Worm (Caenorhabditis elegans) whole organism, early embryonic: ENCODE data around the gene lgg-2.

Source experiments
- B0310.2 ChIP-seq: sonication (generic microtip); optimal IDR thresholded peaks from 2 replicates; lab custom pipeline; 2016; ENCODE audit warnings: mild to moderate bottlenecking, missing genetic modification characterization, missing compliant biosample characterization
- F13C5.2 ChIP-seq: sonication (generic microtip); optimal IDR thresholded peaks from 2 replicates; lab custom pipeline; 2017; ENCODE audit warnings: mild to moderate bottlenecking, missing genetic modification characterization, inconsistent platforms, missing compliant biosample characterization
- aly-1 ChIP-seq: sonication (generic microtip); optimal IDR thresholded peaks from 2 replicates; lab custom pipeline; 2016; ENCODE audit warnings: missing genetic modification characterization, missing compliant biosample characterization
- ama-1 ChIP-seq: fragments of 150-350 bp; optimal IDR thresholded peaks from 2 replicates; lab custom pipeline; 2014
- ceh-13 ChIP-seq: fragments of 200-800 bp; sonication (Bioruptor generic); optimal IDR thresholded peaks from 2 replicates; lab custom pipeline; 2018; ENCODE audit warnings: mild to moderate bottlenecking, missing genetic modification characterization, missing compliant biosample characterization
- ceh-36 ChIP-seq: sonication (generic microtip); optimal IDR thresholded peaks from 2 replicates; lab custom pipeline; 2016; ENCODE audit warnings: missing genetic modification characterization, inconsistent platforms, missing compliant biosample characterization
- ets-7 ChIP-seq: sonication (generic microtip); optimal IDR thresholded peaks from 2 replicates; lab custom pipeline; 2016; ENCODE audit warnings: missing genotype, missing genetic modification characterization, missing compliant biosample characterization
- flt-1 ChIP-seq: fragments of 200-800 bp; sonication (Bioruptor generic); IDR thresholded peaks from 2 replicates; pipeline ENCODE4 v1.3.6; 2022; ENCODE audit warnings: missing genetic modification characterization, missing compliant biosample characterization
- hmg-4 ChIP-seq: fragments of 200-800 bp; sonication (Bioruptor generic); optimal IDR thresholded peaks from 2 replicates; lab custom pipeline; 2018; ENCODE audit warnings: mild to moderate bottlenecking, missing genetic modification characterization, missing compliant biosample characterization
- pes-1 ChIP-seq: fragments of 200-800 bp; sonication (Bioruptor generic); IDR thresholded peaks from 2 replicates; pipeline ENCODE4 v1.3.6; 2022; ENCODE audit warnings: missing genetic modification reagents, missing genetic modification characterization, missing compliant biosample characterization
- sea-1 ChIP-seq: fragments of 200-800 bp; sonication (Bioruptor generic); conservative IDR thresholded peaks from 2 replicates; pipeline ENCODE4 v1.3.6; 2022; ENCODE audit warnings: missing genetic modification characterization, missing compliant biosample characterization
- tbx-11 ChIP-seq: fragments of 200-800 bp; sonication (Bioruptor generic); IDR thresholded peaks from 2 replicates; pipeline ENCODE4 v1.3.6; 2022; ENCODE audit warnings: missing genetic modification characterization, missing compliant biosample characterization
- tbx-37 ChIP-seq: fragments of 200-800 bp; sonication (Bioruptor generic); conservative IDR thresholded peaks from 2 replicates; pipeline ENCODE4 v1.3.6; 2022; ENCODE audit warnings: missing genetic modification reagents, missing genetic modification characterization, missing compliant biosample characterization
- tra-4 ChIP-seq: sonication (generic microtip); optimal IDR thresholded peaks from 2 replicates; lab custom pipeline; 2017; ENCODE audit warnings: missing genetic modification characterization, missing compliant biosample characterization

DNA sequence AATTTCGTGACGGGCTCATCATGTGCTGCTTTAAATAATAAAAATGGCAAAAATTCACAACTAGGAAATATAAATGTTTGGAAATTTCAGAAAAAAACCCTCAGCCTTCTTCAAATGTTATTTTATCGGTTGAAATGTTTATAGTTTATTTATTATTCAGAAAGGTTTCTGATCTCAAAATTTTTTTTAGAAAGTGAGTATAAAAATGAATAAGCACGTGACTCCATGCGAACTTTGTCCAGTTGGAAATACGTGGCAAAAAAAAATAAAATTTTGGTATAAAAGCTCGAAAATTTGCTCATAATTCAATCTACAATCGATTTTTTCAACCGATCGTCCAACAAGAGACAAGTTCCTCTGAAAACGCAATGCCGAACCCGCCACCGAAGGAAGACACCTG lies 13.8 kb upstream of the lgg-2 start, which contains the start of gene nsph-3.1:
- TF ChIP-seq pes-1 (GFP tag; lab: Robert Waterston, UW) (no peak), ceh-13 (GFP tag; lab: Kevin White, UChicago) (no peak), tbx-37 (GFP tag; lab: Robert Waterston, UW) (no peak), aly-1 (tag; lab: Kevin White, UChicago) (no peak), ama-1 (lab: Kevin White, UChicago) (no peak), flt-1 (GFP tag; lab: Robert Waterston, UW) (no peak), tbx-11 (GFP tag; lab: Robert Waterston, UW) (no peak), sea-1 (GFP tag; lab: Robert Waterston, UW) (no peak), F13C5.2 (tag; lab: Kevin White, UChicago) (no peak), ceh-36 (tag; lab: Kevin White, UChicago) (no peak), hmg-4 (GFP tag; lab: Kevin White, UChicago) (no peak), B0310.2 (tag; lab: Kevin White, UChicago) (no peak), tra-4 (tag; lab: Kevin White, UChicago) (no peak), ets-7 (tag; lab: Kevin White, UChicago) (no peak)
